Fruit fly (Drosophila melanogaster): ENCODE measurements around the gene CG10834.

- TF ChIP-seq psq (GFP tag; optimal IDR thresholded peaks at IDR 0.05) = no peak
- no peak for TF ChIP-seq CG32264 (GFP tag; optimal IDR thresholded peaks at IDR 0.05)
Observed at dm6 chr2L:22107204-22107603, at the start of gene CG10834.
